Worm (Caenorhabditis elegans): Measurements from ENCODE around the gene rps-11.

DNA sequence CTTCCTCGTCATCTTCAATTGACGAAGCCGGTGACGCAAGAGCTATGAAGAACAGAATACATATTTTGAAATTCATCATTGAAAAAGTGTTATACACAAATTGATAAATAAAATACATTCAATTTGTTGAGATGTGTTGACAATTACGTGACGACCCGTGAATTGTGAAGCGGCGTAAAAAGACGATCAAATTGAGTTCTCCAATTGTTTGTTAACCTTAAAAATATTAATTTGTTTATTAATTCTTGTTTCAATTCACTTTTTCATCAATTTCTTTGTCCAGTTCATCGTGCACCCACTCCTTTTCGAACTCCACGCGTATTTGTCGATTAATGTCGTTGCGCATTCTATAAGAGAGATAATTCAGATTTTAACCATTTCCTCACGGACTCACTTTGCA is 10.3 kb upstream of the rps-11 start, which contains the start of gene spe-36:
- no peak for TF ChIP-seq sptf-1 (tag; optimal IDR thresholded peaks at IDR 0.05)
- TF ChIP-seq cnd-1 (tag; optimal IDR thresholded peaks at IDR 0.05) = no peak
- TF ChIP-seq nhr-28 (tag; optimal IDR thresholded peaks at IDR 0.05) = no peak
- TF ChIP-seq snpc-4 (tag; optimal IDR thresholded peaks at IDR 0.05) = no peak
- no peak for TF ChIP-seq nhr-237 (tag; optimal IDR thresholded peaks at IDR 0.05)
- TF ChIP-seq mls-2 (tag; optimal IDR thresholded peaks at IDR 0.05) = no peak
- TF ChIP-seq ceh-43 (GFP tag; optimal IDR thresholded peaks at IDR 0.05) = no peak
- no peak for TF ChIP-seq nhr-76 (tag; optimal IDR thresholded peaks at IDR 0.05)
- no peak for TF ChIP-seq lin-32 (GFP tag; optimal IDR thresholded peaks at IDR 0.05)
- TF ChIP-seq pha-4 (tag; optimal IDR thresholded peaks at IDR 0.05) = no peak
- no peak for TF ChIP-seq unc-62 (GFP tag; optimal IDR thresholded peaks at IDR 0.05)
- no peak for TF ChIP-seq lsy-2 (tag; optimal IDR thresholded peaks at IDR 0.05)
- no peak for TF ChIP-seq ces-1 (GFP tag; optimal IDR thresholded peaks at IDR 0.05)
- no peak for TF ChIP-seq elt-3 (tag; optimal IDR thresholded peaks at IDR 0.05)
